Fruit fly (Drosophila melanogaster): Measurements from ENCODE around the gene CG17776.

Gene CG17776

dm6 chrX:2222181-2222790 lies 37.8 kb downstream of the CG17776 start, which contains the start of gene Vinc (continued):
- TF ChIP-seq Eip74EF (GFP tag; optimal IDR thresholded peaks at IDR 0.05), result peak in 1 of 2 experiments; percentile 89
- no peak for TF ChIP-seq da (GFP tag; optimal IDR thresholded peaks at IDR 0.05)
- TF ChIP-seq HHEX (GFP tag; optimal IDR thresholded peaks at IDR 0.05), result peak; percentile 90
- TF ChIP-seq CG12104 (GFP tag; optimal IDR thresholded peaks at IDR 0.05), result peak; percentile 74
- TF ChIP-seq gsb (GFP tag; IDR thresholded peaks at IDR 0.05), result peak; percentile 78
- TF ChIP-seq sna (GFP tag; IDR thresholded peaks at IDR 0.05; ENCODE audit: partially characterized antibody), result no peak
- TF ChIP-seq oc (tag; optimal IDR thresholded peaks at IDR 0.05), result peak; percentile 16
- TF ChIP-seq bcd (GFP tag; optimal IDR thresholded peaks at IDR 0.05), result peak; percentile 92
- no peak for TF ChIP-seq MESR4 (GFP tag; optimal IDR thresholded peaks at IDR 0.05)
- TF ChIP-seq Dad (GFP tag; optimal IDR thresholded peaks at IDR 0.05), result peak; percentile 85
- TF ChIP-seq CG4730 (GFP tag; IDR thresholded peaks at IDR 0.05), result peak; percentile 73
- TF ChIP-seq CG6791 (GFP tag; IDR thresholded peaks at IDR 0.05; ENCODE audit: partially characterized antibody), result peak; percentile 53; the same call in 1 of the 3 replicates
- TF ChIP-seq sr (GFP tag; IDR thresholded peaks at IDR 0.05), result peak; percentile 23; the same call in 1 of the 3 replicates
- peak; percentile 35 for TF ChIP-seq CG13287 (GFP tag; IDR thresholded peaks at IDR 0.05; ENCODE audit: partially characterized antibody)
- TF ChIP-seq Doc2 (GFP tag; IDR thresholded peaks at IDR 0.05), result no peak
- peak; percentile 54 for TF ChIP-seq CG10366 (GFP tag; IDR thresholded peaks at IDR 0.05)
- peak; percentile 94 for TF ChIP-seq CG11695 (GFP tag; IDR thresholded peaks at IDR 0.05)
- peak; percentile 38 for TF ChIP-seq CTCF (GFP tag; optimal IDR thresholded peaks at IDR 0.05)
- peak; percentile 79 for TF ChIP-seq Deaf1 (tag; optimal IDR thresholded peaks at IDR 0.05)
- no peak for TF ChIP-seq hkb (optimal IDR thresholded peaks at IDR 0.05)
- peak; percentile 86 for TF ChIP-seq hkb (GFP tag; IDR thresholded peaks at IDR 0.05)
- no peak for TF ChIP-seq CG12769 (tag; optimal IDR thresholded peaks at IDR 0.05)
- 0 out of 3 replicates have a peak, but pooled peaks have one; percentile 27 for TF ChIP-seq CG34224 (GFP tag; IDR thresholded peaks at IDR 0.05; ENCODE audit: partially characterized antibody)
- TF ChIP-seq CG4617 (GFP tag; optimal IDR thresholded peaks at IDR 0.05; ENCODE audit: borderline replicate concordance), result peak; percentile 14
- TF ChIP-seq fd64A (GFP tag; optimal IDR thresholded peaks at IDR 0.05), result peak; percentile 69
- TF ChIP-seq insv (GFP tag; optimal IDR thresholded peaks at IDR 0.05), result no peak
- TF ChIP-seq gcm2 (GFP tag; optimal IDR thresholded peaks at IDR 0.05), result peak; percentile 60
- peak; percentile 65 for TF ChIP-seq Ets97D (GFP tag; optimal IDR thresholded peaks at IDR 0.05)
- TF ChIP-seq CG11504 (tag; optimal IDR thresholded peaks at IDR 0.05), result peak; percentile 90
- peak in 1 of 2 experiments; percentile 1 for TF ChIP-seq crp (GFP tag; optimal IDR thresholded peaks at IDR 0.05)
- peak; percentile 91 for TF ChIP-seq Antp (GFP tag; optimal IDR thresholded peaks at IDR 0.05)
- TF ChIP-seq rib (GFP tag; IDR thresholded peaks at IDR 0.05), result peak; percentile 63; the same call in 1 of the 2 replicates
- peak; percentile 89 for TF ChIP-seq CG10209 (GFP tag; optimal IDR thresholded peaks at IDR 0.05)
- TF ChIP-seq Six4 (GFP tag; optimal IDR thresholded peaks at IDR 0.05), result peak; percentile 81
- TF ChIP-seq sisA (GFP tag; IDR thresholded peaks at IDR 0.05), result peak; percentile 82
- no peak; the same call in 1 of the 3 replicates for TF ChIP-seq ci (GFP tag; IDR thresholded peaks at IDR 0.05)
- peak; percentile 84 for TF ChIP-seq CoRest (tag; optimal IDR thresholded peaks at IDR 0.05)
- no peak for TF ChIP-seq corto (GFP tag; optimal IDR thresholded peaks at IDR 0.05)
- TF ChIP-seq Spps (tag; optimal IDR thresholded peaks at IDR 0.05), result peak; percentile 74
- TF ChIP-seq CG12659 (GFP tag; optimal IDR thresholded peaks at IDR 0.05), result peak; percentile 82
- TF ChIP-seq lbe (GFP tag; optimal IDR thresholded peaks at IDR 0.05), result peak; percentile 75
- TF ChIP-seq NC2α (GFP tag; optimal IDR thresholded peaks at IDR 0.05), result peak; percentile 29
- peak; percentile 73 for TF ChIP-seq unpg (GFP tag; optimal IDR thresholded peaks at IDR 0.05)
- peak; percentile 71 for TF ChIP-seq Xbp1 (GFP tag; optimal IDR thresholded peaks at IDR 0.05)
- peak; percentile 43; the same call in 1 of the 2 replicates for TF ChIP-seq Scr (GFP tag; IDR thresholded peaks at IDR 0.05; ENCODE audit: partially characterized antibody)
- peak; percentile 89 for TF ChIP-seq CG10979 (tag; optimal IDR thresholded peaks at IDR 0.05)
- TF ChIP-seq trem (tag; optimal IDR thresholded peaks at IDR 0.05), result peak; percentile 81
- TF ChIP-seq gem (tag; optimal IDR thresholded peaks at IDR 0.05), result no peak
- TF ChIP-seq CG13123 (GFP tag; optimal IDR thresholded peaks at IDR 0.05), result peak; percentile 49
